Worm (Caenorhabditis elegans) whole organism, L3 larva: Measurements from ENCODE around the gene irld-26.

Source experiments
- R02D3.7 ChIP-seq: fragments of 150-350 bp; optimal IDR thresholded peaks from 2 replicates; lab custom pipeline; 2014; ENCODE audit warnings: missing biosample characterization, missing genetic modification characterization
- egl-27 ChIP-seq: sonication (generic microtip); optimal IDR thresholded peaks from 4 replicates; lab custom pipeline; 2017; ENCODE audit warnings: missing biosample characterization, missing genetic modification reagents, missing genetic modification characterization
- nhr-237 ChIP-seq: fragments of 150-350 bp; optimal IDR thresholded peaks from 2 replicates; lab custom pipeline; 2014; ENCODE audit warnings: missing biosample characterization, missing genetic modification characterization
- nhr-28 ChIP-seq: fragments of 150-350 bp; optimal IDR thresholded peaks from 2 replicates; lab custom pipeline; 2014; ENCODE audit warnings: missing biosample characterization, missing genetic modification characterization
- unc-39 ChIP-seq: sonication (generic microtip); optimal IDR thresholded peaks from 4 replicates; lab custom pipeline; 2017; ENCODE audit warnings: missing biosample characterization, missing genetic modification characterization
- ztf-11 ChIP-seq: fragments of 150-350 bp; optimal IDR thresholded peaks from 2 replicates; lab custom pipeline; 2014; ENCODE audit warnings: missing biosample characterization, missing genetic modification characterization

DNA sequence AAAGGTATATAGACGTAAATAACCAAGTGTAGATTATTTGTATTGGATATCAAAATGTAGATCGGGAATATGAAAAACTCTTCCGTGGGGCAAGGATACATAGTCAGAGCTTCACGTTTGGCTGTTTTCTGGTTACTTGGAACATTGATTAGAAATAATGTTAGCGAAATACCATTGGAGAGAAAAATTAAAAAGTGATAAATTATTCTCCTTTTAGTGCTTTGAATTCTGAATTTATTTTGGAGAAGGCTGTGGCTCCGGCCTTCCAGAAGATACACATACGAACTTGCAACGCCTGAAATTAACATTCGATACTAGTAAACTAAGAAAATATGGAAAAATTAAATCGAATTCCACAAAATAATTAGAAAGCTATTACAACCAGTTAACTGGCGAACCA, 30.7 kb downstream of the irld-26 start, which contains the start of gene srh-98:
- TF ChIP-seq nhr-28 (tag; lab: Kevin White, UChicago), result no peak
- TF ChIP-seq ztf-11 (tag; lab: Kevin White, UChicago), result no peak
- TF ChIP-seq egl-27 (tag; lab: Kevin White, UChicago), result no peak
- TF ChIP-seq nhr-237 (tag; lab: Kevin White, UChicago), result no peak
- no peak for TF ChIP-seq unc-39 (tag; lab: Kevin White, UChicago)
- TF ChIP-seq R02D3.7, result no peak
